Fruit fly (Drosophila melanogaster) whole organism, adult: Measurements from ENCODE around the gene Nprl3.

Experiments
- CG14711 ChIP-seq: fragments of 200-800 bp; sonication (Bioruptor generic); optimal IDR thresholded peaks from 2 replicates; lab custom pipeline; 2018; ENCODE audit warnings: missing biosample characterization, mild to moderate bottlenecking, missing genetic modification characterization, moderate library complexity
- CG5204 ChIP-seq: fragments of 200-800 bp; sonication (Bioruptor generic); optimal IDR thresholded peaks from 2 replicates; lab custom pipeline; 2016; ENCODE audit warnings: missing biosample characterization, missing genetic modification characterization
- Mnt ChIP-seq: fragments of 200-800 bp; sonication (Bioruptor generic); optimal IDR thresholded peaks from 2 replicates; lab custom pipeline; 2016; ENCODE audit warnings: missing biosample characterization, mild to moderate bottlenecking, missing genetic modification characterization
- kay ChIP-seq: fragments of 200-800 bp; sonication (Bioruptor generic); peaks from one replicate; lab custom pipeline; 2016; ENCODE audit warnings: missing biosample characterization, missing genetic modification characterization, borderline replicate concordance
- ovo ChIP-seq: fragments of 200-800 bp; sonication (Bioruptor generic); optimal IDR thresholded peaks from 2 replicates; lab custom pipeline; 2016; ENCODE audit warnings: missing biosample characterization, missing genetic modification characterization
- tj ChIP-seq: fragments of 200-800 bp; sonication (Bioruptor generic); optimal IDR thresholded peaks from 3 replicates; lab custom pipeline; 2017; ENCODE audit warnings: missing biosample characterization, mild to moderate bottlenecking, missing genetic modification characterization, moderate library complexity
- toe ChIP-seq: fragments of 200-800 bp; sonication (Bioruptor generic); optimal IDR thresholded peaks from 2 replicates; lab custom pipeline; 2016; ENCODE audit warnings: missing biosample characterization, missing genetic modification characterization

The Nprl3 gene

dm6 chr3L:13952484-13953048 is 49.1 kb downstream of the Nprl3 start:
- TF ChIP-seq ovo (GFP tag; lab: Kevin White, UChicago) (no peak), Mnt (GFP tag; lab: Kevin White, UChicago) (peak; percentile 49), tj (GFP tag; lab: Kevin White, UChicago) (peak; percentile 5), kay (peak; percentile 94)

- TF ChIP-seq CG14711 (no peak), CG5204 (GFP tag; lab: Kevin White, UChicago) (no peak), tj (GFP tag; lab: Kevin White, UChicago) (peak; percentile 93)
These were observed 50.1 kb downstream of the Nprl3 start for dm6 chr3L:13951564-13951963.

- TF ChIP-seq toe (GFP tag; lab: Kevin White, UChicago) (no peak), tj (GFP tag; lab: Kevin White, UChicago) (peak; percentile 7)
These were observed 52.1 kb downstream of the Nprl3 start for dm6 chr3L:13949440-13950066.
